Worm (Caenorhabditis elegans) whole organism, mixed stage, embryonic: ENCODE measurements around the gene gid-8.

ENCODE experiments used
- ces-1 ChIP-seq: fragments of 150-350 bp; optimal IDR thresholded peaks from 2 replicates; lab custom pipeline; 2014; ENCODE audit warnings: missing biosample characterization, missing genetic modification reagents, missing genetic modification characterization
- cnd-1 ChIP-seq: fragments of 200-800 bp; sonication (Bioruptor generic); optimal IDR thresholded peaks from 2 replicates; lab custom pipeline; 2018; ENCODE audit warnings: mild to moderate bottlenecking, missing genetic modification characterization, missing compliant biosample characterization
- elt-3 ChIP-seq: fragments of 150-350 bp; optimal IDR thresholded peaks from 2 replicates; lab custom pipeline; 2014; ENCODE audit warnings: missing biosample characterization, missing genetic modification characterization
- lsy-2 ChIP-seq: fragments of 150-350 bp; optimal IDR thresholded peaks from 2 replicates; lab custom pipeline; 2014; ENCODE audit warnings: missing biosample characterization, missing genetic modification characterization
- nhr-76 ChIP-seq: sonication (generic microtip); optimal IDR thresholded peaks from 2 replicates; lab custom pipeline; 2017; ENCODE audit warnings: missing biosample characterization, missing genetic modification characterization
- pha-4 ChIP-seq: fragments of 150-350 bp; optimal IDR thresholded peaks from 2 replicates; lab custom pipeline; 2018; ENCODE audit warnings: missing biosample characterization, missing genetic modification reagents, missing genetic modification characterization
- sem-2 ChIP-seq: fragments of 200-800 bp; sonication (Bioruptor generic); optimal IDR thresholded peaks from 2 replicates; lab custom pipeline; 2018; ENCODE audit warnings: mild to moderate bottlenecking, missing genetic modification characterization, missing compliant biosample characterization
- snpc-4 ChIP-seq: fragments of 150-350 bp; optimal IDR thresholded peaks from 2 replicates; lab custom pipeline; 2014; ENCODE audit warnings: missing biosample characterization, missing genetic modification characterization
- sptf-1 ChIP-seq: sonication (generic microtip); optimal IDR thresholded peaks from 2 replicates; lab custom pipeline; 2017; ENCODE audit warnings: mild to moderate bottlenecking, missing genetic modification characterization, moderate library complexity, missing compliant biosample characterization
- unc-62 ChIP-seq: fragments of 150-350 bp; optimal IDR thresholded peaks from 2 replicates; lab custom pipeline; 2014; ENCODE audit warnings: missing biosample characterization, missing genetic modification reagents, missing genetic modification characterization

ce11 chrV:1476841-1477240, 9.3 kb downstream of the gid-8 start:
- TF ChIP-seq elt-3 (no peak), nhr-76 (tag; lab: Kevin White, UChicago) (no peak), sptf-1 (no peak), sem-2 (GFP tag; lab: Kevin White, UChicago) (no peak), unc-62 (GFP tag; lab: Kevin White, UChicago) (no peak), pha-4 (tag; lab: Kevin White, UChicago) (no peak), cnd-1 (tag; lab: Kevin White, UChicago) (no peak), ces-1 (GFP tag; lab: Kevin White, UChicago) (no peak), lsy-2 (tag; lab: Kevin White, UChicago) (no peak), snpc-4 (no peak)
